Fruit fly (Drosophila melanogaster) whole organism, embryonic: ENCODE data around the gene Fnta.
A peak's percentile ranks its signal among the peaks of the same experiment; 100 is the strongest.

Experiments used
- Bdp1 ChIP-seq: fragments of 200-800 bp; sonication (Bioruptor generic); optimal IDR thresholded peaks from 3 replicates; lab custom pipeline; 2016; ENCODE audit warnings: missing biosample characterization, missing genetic modification characterization
- CG10147 ChIP-seq: fragments of 200-800 bp; sonication (Bioruptor generic); optimal IDR thresholded peaks from 2 replicates; lab custom pipeline; 2019; ENCODE audit warnings: missing biosample characterization, mild to moderate bottlenecking, missing genetic modification characterization, moderate library complexity
- CG10366 ChIP-seq: fragments of 200-800 bp; sonication (Bioruptor generic); IDR thresholded peaks from 2 replicates; pipeline ENCODE4 v1.3.6; 2022; ENCODE audit warnings: missing biosample characterization, missing genetic modification characterization
- CG10565 ChIP-seq: fragments of 200-800 bp; sonication (Bioruptor generic); optimal IDR thresholded peaks from 3 replicates; lab custom pipeline; 2016; ENCODE audit warnings: missing biosample characterization, mild to moderate bottlenecking, missing genetic modification characterization
- CG10959 ChIP-seq: fragments of 200-800 bp; sonication (Bioruptor generic); IDR thresholded peaks from 2 replicates; pipeline ENCODE4 v1.3.6; 2022; ENCODE audit warnings: missing biosample characterization, missing genetic modification characterization
- CG12769 ChIP-seq: fragments of 200-800 bp; sonication (Bioruptor generic); optimal IDR thresholded peaks from 2 replicates; lab custom pipeline; 2019; ENCODE audit warnings: missing biosample characterization, mild to moderate bottlenecking, missing genetic modification characterization, moderate library complexity
- CG13624 ChIP-seq: fragments of 200-800 bp; sonication (Bioruptor generic); optimal IDR thresholded peaks from 2 replicates; lab custom pipeline; 2016; ENCODE audit warnings: missing biosample characterization, missing genetic modification characterization
- CG1602 ChIP-seq: fragments of 200-800 bp; sonication (Bioruptor generic); optimal IDR thresholded peaks from 3 replicates; lab custom pipeline; 2016; ENCODE audit warnings: missing biosample characterization, missing genetic modification characterization
- CG17328 ChIP-seq: fragments of 200-800 bp; sonication (Bioruptor generic); IDR thresholded peaks from 2 replicates; pipeline ENCODE4 v1.3.6; 2022; ENCODE audit warnings: missing biosample characterization, missing genetic modification characterization
- CG18476 ChIP-seq: fragments of 200-800 bp; sonication (Bioruptor generic); optimal IDR thresholded peaks from 2 replicates; lab custom pipeline; 2016; ENCODE audit warnings: missing biosample characterization, mild to moderate bottlenecking, missing genetic modification characterization
- CG4360 ChIP-seq: fragments of 200-800 bp; sonication (Bioruptor generic); IDR thresholded peaks from 2 replicates; pipeline ENCODE4 v1.3.6; 2022; ENCODE audit warnings: missing biosample characterization, missing genetic modification characterization
- CG6689 ChIP-seq: fragments of 200-800 bp; sonication (Bioruptor generic); IDR thresholded peaks from 2 replicates; pipeline ENCODE4 v1.3.6; 2022; ENCODE audit warnings: missing biosample characterization, missing genetic modification characterization
- CG7963 ChIP-seq: fragments of 200-800 bp; sonication (Bioruptor generic); IDR thresholded peaks from 3 replicates; pipeline ENCODE4 v1.3.6; 2022; ENCODE audit warnings: missing biosample characterization, missing genetic modification characterization; ENCODE audit not compliant: partially characterized antibody
- CG8388 ChIP-seq: fragments of 200-800 bp; sonication (Bioruptor generic); optimal IDR thresholded peaks from 2 replicates; lab custom pipeline; 2019; ENCODE audit warnings: missing biosample characterization, mild to moderate bottlenecking, missing genetic modification characterization, moderate library complexity
- CG8765 ChIP-seq: fragments of 200-800 bp; sonication (Bioruptor generic); IDR thresholded peaks from 2 replicates; pipeline ENCODE4 v1.3.6; 2022; ENCODE audit warnings: missing biosample characterization, missing genetic modification characterization
- CG9609 ChIP-seq: fragments of 200-800 bp; sonication (Bioruptor generic); optimal IDR thresholded peaks from 3 replicates; lab custom pipeline; 2016; ENCODE audit warnings: missing biosample characterization, missing genetic modification characterization
- CrebB ChIP-seq: fragments of 200-800 bp; sonication (Bioruptor generic); optimal IDR thresholded peaks from 3 replicates; lab custom pipeline; 2018; ENCODE audit warnings: missing biosample characterization, mild to moderate bottlenecking, missing genetic modification characterization
- Dad ChIP-seq: fragments of 200-800 bp; sonication (Bioruptor generic); optimal IDR thresholded peaks from 3 replicates; lab custom pipeline; 2016; ENCODE audit warnings: missing biosample characterization, missing genetic modification characterization
- Dip2 ChIP-seq: fragments of 200-800 bp; sonication (Bioruptor generic); IDR thresholded peaks from 2 replicates; pipeline ENCODE4 v1.3.6; 2022; ENCODE audit warnings: missing biosample characterization, missing genetic modification characterization
- GATAe ChIP-seq: fragments of 200-800 bp; sonication (Bioruptor generic); conservative IDR thresholded peaks from 2 replicates; pipeline ENCODE4 v1.3.6; 2022; ENCODE audit warnings: missing biosample characterization, missing genetic modification characterization
- HmgD ChIP-seq: fragments of 200-800 bp; sonication (Bioruptor generic); optimal IDR thresholded peaks from 3 replicates; lab custom pipeline; 2016; ENCODE audit warnings: missing biosample characterization, missing genetic modification characterization
- Hr39 ChIP-seq: fragments of >200 bp; optimal IDR thresholded peaks from 2 replicates; lab custom pipeline; 2017
- Hsf ChIP-seq: fragments of 200-800 bp; sonication (Bioruptor generic); optimal IDR thresholded peaks from 3 replicates; lab custom pipeline; 2016; ENCODE audit warnings: missing biosample characterization, missing genetic modification characterization
- NFAT ChIP-seq: fragments of 200-800 bp; sonication (Bioruptor generic); IDR thresholded peaks from 2 replicates; pipeline ENCODE4 v1.3.6; 2022; ENCODE audit warnings: missing biosample characterization, missing genetic modification characterization
- PHDP ChIP-seq: fragments of 200-800 bp; sonication (Bioruptor generic); optimal IDR thresholded peaks from 3 replicates; lab custom pipeline; 2018; ENCODE audit warnings: missing biosample characterization, mild to moderate bottlenecking, missing genetic modification characterization, moderate library complexity
- Sox102F ChIP-seq: fragments of 200-800 bp; sonication (Bioruptor generic); optimal IDR thresholded peaks from 2 replicates; lab custom pipeline; 2018; ENCODE audit warnings: missing biosample characterization, mild to moderate bottlenecking, missing genetic modification characterization, moderate library complexity
- abd-A ChIP-seq: fragments of 200-800 bp; sonication (Bioruptor generic); optimal IDR thresholded peaks from 3 replicates; lab custom pipeline; 2019; ENCODE audit warnings: missing biosample characterization, mild to moderate bottlenecking, missing genetic modification characterization, moderate library complexity
- aop ChIP-seq: fragments of 200-800 bp; sonication (Bioruptor generic); IDR thresholded peaks from 2 replicates; pipeline ENCODE4 v1.3.6; 2022; ENCODE audit warnings: missing biosample characterization, missing genetic modification characterization
- az2 ChIP-seq: fragments of 200-800 bp; sonication (Bioruptor generic); optimal IDR thresholded peaks from 3 replicates; lab custom pipeline; 2016; ENCODE audit warnings: missing biosample characterization, missing genetic modification characterization
- cg ChIP-seq: fragments of 200-800 bp; sonication (Bioruptor generic); optimal IDR thresholded peaks from 3 replicates; lab custom pipeline; 2019; ENCODE audit warnings: missing biosample characterization, mild to moderate bottlenecking, missing genetic modification characterization, moderate library complexity
- chinmo ChIP-seq: fragments of 200-800 bp; sonication (Bioruptor generic); IDR thresholded peaks from 4 replicates; pipeline ENCODE4 v1.3.6; 2022; ENCODE audit warnings: missing biosample characterization, missing genetic modification characterization; ENCODE audit not compliant: partially characterized antibody
- chn ChIP-seq: fragments of 200-800 bp; sonication (Bioruptor generic); optimal IDR thresholded peaks from 2 replicates; lab custom pipeline; 2016; ENCODE audit warnings: missing biosample characterization, missing genetic modification characterization
- crc ChIP-seq: fragments of 200-800 bp; sonication (Bioruptor generic); optimal IDR thresholded peaks from 2 replicates; lab custom pipeline; 2016; ENCODE audit warnings: missing biosample characterization, missing genetic modification characterization
- croc ChIP-seq: fragments of 200-800 bp; sonication (Bioruptor generic); conservative IDR thresholded peaks from 3 replicates; pipeline ENCODE4 v1.3.6; 2022; ENCODE audit warnings: missing biosample characterization, missing genetic modification characterization
- emc ChIP-seq: fragments of 200-800 bp; sonication (Bioruptor generic); optimal IDR thresholded peaks from 2 replicates; lab custom pipeline; 2016; ENCODE audit warnings: missing biosample characterization, missing genetic modification characterization
- en ChIP-seq: fragments of 200-800 bp; sonication (Bioruptor generic); optimal IDR thresholded peaks from 2 replicates; lab custom pipeline; 2016; ENCODE audit warnings: missing biosample characterization, missing genetic modification characterization
- hkb ChIP-seq, 2 experiments: fragments of 200-800 bp in 1 of 2; fragments of >200 bp in 1 of 2; sonication (Bioruptor generic) in 1 of 2; IDR thresholded peaks in 1 of 2; optimal IDR thresholded peaks in 1 of 2; 2 replicates each; pipeline versions ENCODE4 v1.3.6 to Lab custom; 2017 to 2022; ENCODE audit warnings: missing biosample characterization in 1 of 2, missing genetic modification characterization in 1 of 2
- mirr ChIP-seq: fragments of 200-800 bp; sonication (Bioruptor generic); optimal IDR thresholded peaks from 3 replicates; lab custom pipeline; 2018; ENCODE audit warnings: missing biosample characterization, mild to moderate bottlenecking, missing genetic modification characterization
- phol ChIP-seq: fragments of 200-800 bp; sonication (Bioruptor generic); optimal IDR thresholded peaks from 3 replicates; lab custom pipeline; 2018; ENCODE audit warnings: missing biosample characterization, mild to moderate bottlenecking, missing genetic modification characterization, moderate library complexity
- ranshi ChIP-seq: fragments of 200-800 bp; sonication (Bioruptor generic); IDR thresholded peaks from 2 replicates; pipeline ENCODE4 v1.3.6; 2022; ENCODE audit warnings: missing biosample characterization, missing genetic modification characterization
- rib ChIP-seq: fragments of 200-800 bp; sonication (Bioruptor generic); IDR thresholded peaks from 2 replicates; pipeline ENCODE4 v1.3.6; 2022; ENCODE audit warnings: missing biosample characterization, missing genetic modification characterization
- sens-2 ChIP-seq: fragments of 200-800 bp; sonication (Bioruptor generic); IDR thresholded peaks from 2 replicates; pipeline ENCODE4 v1.3.6; 2022; ENCODE audit warnings: missing biosample characterization, missing genetic modification characterization
- shn ChIP-seq: fragments of 200-800 bp; sonication (Bioruptor generic); optimal IDR thresholded peaks from 3 replicates; lab custom pipeline; 2016; ENCODE audit warnings: missing biosample characterization, missing genetic modification characterization
- slbo ChIP-seq: fragments of 200-800 bp; sonication (Bioruptor generic); IDR thresholded peaks from 2 replicates; pipeline ENCODE4 v1.3.6; 2022; ENCODE audit warnings: missing biosample characterization, missing genetic modification characterization
- tgo ChIP-seq: fragments of 200-800 bp; sonication (Bioruptor generic); IDR thresholded peaks from 3 replicates; pipeline ENCODE4 v1.3.6; 2022; ENCODE audit warnings: missing biosample characterization, missing genetic modification characterization
- toy ChIP-seq: fragments of 200-800 bp; sonication (Bioruptor generic); IDR thresholded peaks from 2 replicates; pipeline ENCODE4 v1.3.6; 2022; ENCODE audit warnings: missing biosample characterization, missing genetic modification characterization
- trh ChIP-seq: fragments of 200-800 bp; sonication (Bioruptor generic); optimal IDR thresholded peaks from 2 replicates; lab custom pipeline; 2016; ENCODE audit warnings: missing biosample characterization, missing genetic modification characterization
- ttk ChIP-seq: fragments of 200-800 bp; sonication (Bioruptor generic); IDR thresholded peaks from 2 replicates; pipeline ENCODE4 v2.1.2; 2022; ENCODE audit warnings: missing biosample characterization, missing genetic modification characterization
- vnd ChIP-seq: fragments of 200-800 bp; sonication (Bioruptor generic); IDR thresholded peaks from 3 replicates; pipeline ENCODE4 v1.3.6; 2022; ENCODE audit warnings: missing biosample characterization, missing genetic modification characterization; ENCODE audit not compliant: partially characterized antibody
- zf30C ChIP-seq: fragments of 200-800 bp; sonication (Bioruptor generic); optimal IDR thresholded peaks from 3 replicates; lab custom pipeline; 2018; ENCODE audit warnings: missing biosample characterization, mild to moderate bottlenecking, missing genetic modification characterization

The Fnta gene

dm6 chr2L:4810044-4810609 is 20.4 kb downstream of the Fnta start (continued):
- TF ChIP-seq croc (GFP tag; lab: Robert Waterston, UW) (no peak), CG10366 (GFP tag; lab: Robert Waterston, UW) (peak; percentile 13; the same call in 1 of the 2 replicates), cg (peak; percentile 60), ttk (GFP tag; lab: Robert Waterston, UW) (no peak), NFAT (GFP tag; lab: Robert Waterston, UW) (no peak), Dip2 (GFP tag; lab: Robert Waterston, UW) (no peak), zf30C (GFP tag; lab: Kevin White, UChicago) (peak; percentile 99), en (GFP tag; lab: Kevin White, UChicago) (no peak), trh (GFP tag; lab: Kevin White, UChicago) (no peak), HmgD (peak; percentile 17), CG10565 (GFP tag; lab: Kevin White, UChicago) (no peak), Hsf (peak; percentile 42), CG18476 (no peak), GATAe (peak; percentile 42; the same call in 1 of the 2 replicates), chn (GFP tag; lab: Kevin White, UChicago) (peak; percentile 85), tgo (GFP tag; lab: Robert Waterston, UW) (peak; percentile 28; the same call in 1 of the 3 replicates), Hr39 (lab: Kevin White, UChicago) (no peak), CG13624 (GFP tag; lab: Kevin White, UChicago) (peak; percentile 44), CG10959 (GFP tag; lab: Robert Waterston, UW) (no peak), phol (tag; lab: Kevin White, UChicago) (peak; percentile 38), chinmo (GFP tag; lab: Robert Waterston, UW) (peak; percentile 91), crc (no peak), CG6689 (GFP tag; lab: Robert Waterston, UW) (peak; percentile 14; the same call in 1 of the 2 replicates), CG12769 (tag; lab: Kevin White, UChicago) (peak; percentile 46), sens-2 (peak; percentile 44; the same call in 1 of the 2 replicates), vnd (GFP tag; lab: Robert Waterston, UW) (no peak), PHDP (tag; lab: Kevin White, UChicago) (peak; percentile 72), CG7963 (GFP tag; lab: Robert Waterston, UW) (0 out of 3 replicates have a peak, but pooled peaks have one; percentile 5), slbo (GFP tag; lab: Robert Waterston, UW) (peak; percentile 62), CG8388 (GFP tag; lab: Kevin White, UChicago) (peak; percentile 40), ranshi (peak; percentile 42; the same call in 1 of the 2 replicates), CG10147 (peak; percentile 55), mirr (peak; percentile 60), emc (GFP tag; lab: Kevin White, UChicago) (no peak), CG9609 (GFP tag; lab: Kevin White, UChicago) (no peak), Bdp1 (GFP tag; lab: Kevin White, UChicago) (peak; percentile 24), CrebB (tag; lab: Kevin White, UChicago) (peak; percentile 68), toy (GFP tag; lab: Robert Waterston, UW) (no peak), rib (peak; percentile 66; the same call in 1 of the 2 replicates), hkb (optimal IDR thresholded peaks at IDR 0.05; lab: Kevin White, UChicago) (no peak), hkb (GFP tag; IDR thresholded peaks at IDR 0.05; lab: Robert Waterston, UW) (peak; percentile 60), shn (peak; percentile 13), Sox102F (peak; percentile 4), Dad (GFP tag; lab: Kevin White, UChicago) (peak; percentile 37), abd-A (tag; lab: Kevin White, UChicago) (peak; percentile 76), CG17328 (0 out of 2 replicates have a peak, but pooled peaks have one; percentile 27), CG8765 (GFP tag; lab: Robert Waterston, UW) (no peak), CG1602 (GFP tag; lab: Kevin White, UChicago) (peak; percentile 35), az2 (peak; percentile 39), aop (no peak), CG4360 (GFP tag; lab: Robert Waterston, UW) (0 out of 2 replicates have a peak, but pooled peaks have one; percentile 38)
